Worm (Caenorhabditis elegans) whole organism, L1 larva: ENCODE results near the gene spat-1.

Source experiments
- C04F5.9 ChIP-seq: sonication (generic microtip); optimal IDR thresholded peaks from 2 replicates; lab custom pipeline; 2016; ENCODE audit warnings: missing genetic modification characterization, missing compliant biosample characterization
- C16A3.4 ChIP-seq: fragments of 150-350 bp; optimal IDR thresholded peaks from 2 replicates; lab custom pipeline; 2014; ENCODE audit warnings: missing biosample characterization, missing genetic modification characterization
- C34B4.2 ChIP-seq: sonication (generic microtip); optimal IDR thresholded peaks from 2 replicates; lab custom pipeline; 2017; ENCODE audit warnings: mild to moderate bottlenecking, missing genetic modification characterization, missing compliant biosample characterization
- F16B12.6 ChIP-seq: fragments of 150-350 bp; optimal IDR thresholded peaks from 2 replicates; lab custom pipeline; 2014; ENCODE audit warnings: missing biosample characterization, missing genetic modification characterization
- Y116A8C.19 ChIP-seq: sonication (generic microtip); optimal IDR thresholded peaks from 2 replicates; lab custom pipeline; 2016; ENCODE audit warnings: missing compliant biosample characterization, missing genetic modification characterization, borderline replicate concordance
- alr-1 ChIP-seq: fragments of 200-800 bp; sonication (Bioruptor generic); optimal IDR thresholded peaks from 2 replicates; lab custom pipeline; 2018; ENCODE audit warnings: borderline replicate concordance, mild to moderate bottlenecking, missing genetic modification characterization, missing compliant biosample characterization
- aly-2 ChIP-seq: fragments of 150-350 bp; optimal IDR thresholded peaks from 2 replicates; lab custom pipeline; 2014; ENCODE audit warnings: missing biosample characterization, missing genetic modification characterization
- blmp-1 ChIP-seq: fragments of 150-350 bp; optimal IDR thresholded peaks from 2 replicates; lab custom pipeline; 2014; ENCODE audit warnings: missing biosample characterization, missing genetic modification characterization
- ceh-8 ChIP-seq: fragments of 200-800 bp; sonication (Bioruptor generic); optimal IDR thresholded peaks from 2 replicates; lab custom pipeline; 2018; ENCODE audit warnings: mild to moderate bottlenecking, missing genetic modification characterization, moderate library complexity, missing compliant biosample characterization
- ceh-82 ChIP-seq, 3 experiments: fragments of 150-350 bp in 1 of 3; sonication (generic microtip) in 2 of 3; optimal IDR thresholded peaks; 2 replicates each; lab custom pipeline; 2014 to 2017; ENCODE audit warnings: missing biosample characterization in 3 of 3, missing genetic modification characterization in 3 of 3
- ceh-88 ChIP-seq: fragments of 200-800 bp; sonication (Bioruptor generic); IDR thresholded peaks from 2 replicates; pipeline ENCODE4 v1.3.6; 2022; ENCODE audit warnings: missing genetic modification characterization, missing compliant biosample characterization
- ces-1 ChIP-seq: fragments of 150-350 bp; optimal IDR thresholded peaks from 2 replicates; lab custom pipeline; 2014; ENCODE audit warnings: missing biosample characterization, missing genetic modification reagents, missing genetic modification characterization
- efl-1 ChIP-seq, 4 experiments: fragments of 150-350 bp; optimal IDR thresholded peaks in 3 of 4; peaks in 1 of 4; 1 replicate in 1 of 4; 2 replicates in 3 of 4; lab custom pipeline; 2014; ENCODE audit warnings: missing biosample characterization in 2 of 4, missing genetic modification characterization in 2 of 4, missing genetic modification reagents in 2 of 4
- elt-2 ChIP-seq: sonication (generic microtip); optimal IDR thresholded peaks from 2 replicates; lab custom pipeline; 2016; ENCODE audit warnings: missing genetic modification characterization, mild to moderate bottlenecking, inconsistent platforms, missing compliant biosample characterization, missing genetic modification reagents
- elt-3 ChIP-seq, 6 experiments: fragments of 150-350 bp in 1 of 6; sonication (generic microtip); optimal IDR thresholded peaks; 2 replicates each; lab custom pipeline; 2017 to 2018; ENCODE audit warnings: missing biosample characterization in 6 of 6, missing genetic modification characterization in 6 of 6, inconsistent platforms in 1 of 6
- ets-5 ChIP-seq: fragments of 200-800 bp; sonication (Bioruptor generic); IDR thresholded peaks from 2 replicates; pipeline ENCODE4 v1.3.6; 2022; ENCODE audit warnings: missing genetic modification characterization, missing compliant biosample characterization
- fos-1 ChIP-seq: fragments of 150-350 bp; optimal IDR thresholded peaks from 2 replicates; lab custom pipeline; 2014; ENCODE audit warnings: missing biosample characterization, missing genetic modification characterization
- grh-1 ChIP-seq: fragments of 200-800 bp; sonication (Bioruptor generic); IDR thresholded peaks from 2 replicates; pipeline ENCODE4 v1.3.6; 2022; ENCODE audit warnings: missing genetic modification reagents, missing genetic modification characterization, missing compliant biosample characterization
- hpl-2 ChIP-seq: fragments of 150-350 bp; optimal IDR thresholded peaks from 2 replicates; lab custom pipeline; 2014; ENCODE audit warnings: missing biosample characterization, missing genetic modification reagents, missing genetic modification characterization
- isw-1 ChIP-seq: fragments of 200-800 bp; sonication (Bioruptor generic); IDR thresholded peaks from 2 replicates; pipeline ENCODE4 v1.3.6; 2022; ENCODE audit warnings: missing genetic modification characterization, missing compliant biosample characterization
- lin-14 ChIP-seq: fragments of 200-800 bp; sonication (Bioruptor generic); optimal IDR thresholded peaks from 2 replicates; lab custom pipeline; 2018; ENCODE audit warnings: mild to moderate bottlenecking, missing genetic modification characterization, moderate library complexity, missing compliant biosample characterization
- lin-15B ChIP-seq: fragments of 150-350 bp; sonication (generic microtip); optimal IDR thresholded peaks from 3 replicates; lab custom pipeline; 2014; ENCODE audit warnings: missing biosample characterization, missing genetic modification characterization
- lin-35 ChIP-seq, 2 experiments: fragments of 150-350 bp; optimal IDR thresholded peaks; 2 replicates each; lab custom pipeline; 2014; ENCODE audit warnings: missing biosample characterization in 2 of 2, missing genetic modification characterization in 2 of 2, missing genetic modification reagents in 2 of 2
- lin-39 ChIP-seq: fragments of 150-350 bp; optimal IDR thresholded peaks from 2 replicates; lab custom pipeline; 2014; ENCODE audit warnings: missing biosample characterization, missing genetic modification reagents, missing genetic modification characterization
- lir-3 ChIP-seq: sonication (generic microtip); optimal IDR thresholded peaks from 2 replicates; lab custom pipeline; 2016; ENCODE audit warnings: mild to moderate bottlenecking, missing genetic modification characterization, moderate library complexity, missing compliant biosample characterization; ENCODE audit not compliant: poor library complexity
- lsy-2 ChIP-seq, 2 experiments: fragments of 150-350 bp; optimal IDR thresholded peaks; 2 replicates each; lab custom pipeline; 2014; ENCODE audit warnings: missing biosample characterization in 2 of 2, missing genetic modification characterization in 2 of 2
- mab-9 ChIP-seq: fragments of 200-800 bp; sonication (Bioruptor generic); IDR thresholded peaks from 2 replicates; pipeline ENCODE4 v1.3.6; 2022; ENCODE audit warnings: missing genetic modification reagents, missing genetic modification characterization, missing compliant biosample characterization
- mef-2 ChIP-seq: fragments of 150-350 bp; optimal IDR thresholded peaks from 2 replicates; lab custom pipeline; 2014; ENCODE audit warnings: missing biosample characterization, missing genetic modification characterization
- mep-1 ChIP-seq: fragments of 150-350 bp; optimal IDR thresholded peaks from 2 replicates; lab custom pipeline; 2014; ENCODE audit warnings: missing biosample characterization, missing genetic modification characterization
- nhr-11 ChIP-seq: fragments of 150-350 bp; optimal IDR thresholded peaks from 2 replicates; lab custom pipeline; 2014; ENCODE audit warnings: missing biosample characterization, missing genetic modification characterization
- nhr-19 ChIP-seq: fragments of 200-800 bp; sonication (Bioruptor generic); conservative IDR thresholded peaks from 2 replicates; pipeline ENCODE4 v1.3.6; 2022; ENCODE audit warnings: missing genetic modification characterization, missing compliant biosample characterization
- nhr-20 ChIP-seq: sonication (generic microtip); optimal IDR thresholded peaks from 2 replicates; lab custom pipeline; 2016; ENCODE audit warnings: mild to moderate bottlenecking, missing genetic modification characterization, missing compliant biosample characterization
- nhr-237 ChIP-seq: fragments of 150-350 bp; optimal IDR thresholded peaks from 2 replicates; lab custom pipeline; 2014; ENCODE audit warnings: missing biosample characterization, missing genetic modification characterization
- nhr-28 ChIP-seq: fragments of 150-350 bp; optimal IDR thresholded peaks from 2 replicates; lab custom pipeline; 2014; ENCODE audit warnings: missing biosample characterization, missing genetic modification characterization
- nhr-71 ChIP-seq: sonication (generic microtip); optimal IDR thresholded peaks from 2 replicates; lab custom pipeline; 2016; ENCODE audit warnings: mild to moderate bottlenecking, missing genetic modification characterization, moderate library complexity, missing compliant biosample characterization
- nhr-76 ChIP-seq: sonication (generic microtip); optimal IDR thresholded peaks from 2 replicates; lab custom pipeline; 2017; ENCODE audit warnings: missing biosample characterization, missing genetic modification characterization
- nhr-77 ChIP-seq: fragments of 150-350 bp; optimal IDR thresholded peaks from 2 replicates; lab custom pipeline; 2014; ENCODE audit warnings: missing biosample characterization, missing genetic modification characterization
- nhr-90 ChIP-seq: sonication (generic microtip); optimal IDR thresholded peaks from 2 replicates; lab custom pipeline; 2016; ENCODE audit warnings: mild to moderate bottlenecking, missing genetic modification characterization, missing compliant biosample characterization; ENCODE audit not compliant: poor library complexity
- pax-3 ChIP-seq: fragments of 200-800 bp; sonication (Bioruptor generic); optimal IDR thresholded peaks from 2 replicates; lab custom pipeline; 2018; ENCODE audit warnings: mild to moderate bottlenecking, missing genetic modification characterization, moderate library complexity, missing compliant biosample characterization
- skn-1 ChIP-seq: fragments of 150-350 bp; optimal IDR thresholded peaks from 2 replicates; lab custom pipeline; 2014; ENCODE audit warnings: missing biosample characterization, missing genetic modification characterization
- snpc-4 ChIP-seq: fragments of 150-350 bp; optimal IDR thresholded peaks from 2 replicates; lab custom pipeline; 2014; ENCODE audit warnings: missing biosample characterization, missing genetic modification characterization
- snu-23 ChIP-seq: sonication (generic microtip); optimal IDR thresholded peaks from 2 replicates; lab custom pipeline; 2016; ENCODE audit warnings: missing genetic modification characterization, missing compliant biosample characterization
- sptf-1 ChIP-seq: fragments of 150-350 bp; optimal IDR thresholded peaks from 2 replicates; lab custom pipeline; 2014; ENCODE audit warnings: missing biosample characterization, missing genetic modification characterization
- sup-37 ChIP-seq: fragments of 200-800 bp; sonication (Bioruptor generic); optimal IDR thresholded peaks from 2 replicates; lab custom pipeline; 2018; ENCODE audit warnings: mild to moderate bottlenecking, missing genetic modification characterization, missing compliant biosample characterization
- swsn-7 ChIP-seq: sonication (generic microtip); optimal IDR thresholded peaks from 2 replicates; lab custom pipeline; 2016; ENCODE audit warnings: missing genetic modification characterization, missing compliant biosample characterization
- tbx-2 ChIP-seq: sonication (generic microtip); optimal IDR thresholded peaks from 2 replicates; lab custom pipeline; 2016; ENCODE audit warnings: missing genetic modification characterization, missing compliant biosample characterization
- tlp-1 ChIP-seq: fragments of 150-350 bp; optimal IDR thresholded peaks from 2 replicates; lab custom pipeline; 2014; ENCODE audit warnings: missing biosample characterization, missing genetic modification characterization
- unc-130 ChIP-seq: fragments of 150-350 bp; optimal IDR thresholded peaks from 2 replicates; lab custom pipeline; 2017; ENCODE audit warnings: missing biosample characterization, missing genetic modification characterization, inconsistent platforms
- unc-62 ChIP-seq: fragments of 150-350 bp; optimal IDR thresholded peaks from 2 replicates; lab custom pipeline; 2014; ENCODE audit warnings: missing biosample characterization, missing genetic modification reagents, missing genetic modification characterization
- unc-98 ChIP-seq: fragments of 200-800 bp; sonication (Bioruptor generic); IDR thresholded peaks from 2 replicates; pipeline ENCODE4 v1.3.6; 2022; ENCODE audit warnings: missing genetic modification characterization, missing compliant biosample characterization
- vab-15 ChIP-seq: sonication (generic microtip); optimal IDR thresholded peaks from 2 replicates; lab custom pipeline; 2017; ENCODE audit warnings: missing genotype, mild to moderate bottlenecking, missing genetic modification characterization, missing compliant biosample characterization
- xbp-1 ChIP-seq: sonication (generic microtip); optimal IDR thresholded peaks from 2 replicates; lab custom pipeline; 2016; ENCODE audit warnings: missing genetic modification characterization, missing compliant biosample characterization

Gene spat-1

ce11 chrII:14528233-14528802 is at the start of gene spat-1, which contains the start of gene F57C2.5:
Gene spat-1 (plus strand): TSS chrII:14528752.
Gene F57C2.5 (minus strand): TSS chrII:14528239.
- peak; percentile 51 for TF ChIP-seq snpc-4
- peak; percentile 87 for TF ChIP-seq pax-3
- TF ChIP-seq lin-15B (tag; lab: Kevin White, UChicago), result peak; percentile 39
- TF ChIP-seq tlp-1 (tag; lab: Kevin White, UChicago), result no peak
- TF ChIP-seq ceh-82 (tag; optimal IDR thresholded peaks at IDR 0.05; lab: Kevin White, UChicago), result peak in 1 of 3 experiments; percentile 51
- peak; percentile 73 for TF ChIP-seq efl-1 (optimal IDR thresholded peaks at IDR 0.05; lab: Kevin White, UChicago)
- TF ChIP-seq efl-1 (GFP tag; optimal IDR thresholded peaks at IDR 0.05 in 1 of 2; lab: Kevin White, UChicago), result peak; percentile 57 to 93
- peak; percentile 46 for TF ChIP-seq aly-2
- peak; percentile 66 for TF ChIP-seq isw-1 (GFP tag; lab: Robert Waterston, UW)
- TF ChIP-seq hpl-2 (GFP tag; lab: Kevin White, UChicago), result no peak
- TF ChIP-seq mep-1 (tag; lab: Kevin White, UChicago), result peak; percentile 78
- TF ChIP-seq Y116A8C.19 (tag; lab: Kevin White, UChicago), result no peak
- peak; percentile 88 for TF ChIP-seq C16A3.4
- peak; percentile 30 for TF ChIP-seq skn-1 (tag; lab: Kevin White, UChicago)
- TF ChIP-seq nhr-19, result peak; percentile 69
- TF ChIP-seq nhr-20 (tag; lab: Kevin White, UChicago), result peak; percentile 81
- TF ChIP-seq ces-1 (GFP tag; lab: Kevin White, UChicago), result no peak
- no peak for TF ChIP-seq alr-1 (tag; lab: Kevin White, UChicago)
- TF ChIP-seq nhr-28 (tag; lab: Kevin White, UChicago), result no peak
- peak; percentile 67 for TF ChIP-seq elt-2 (tag; lab: Kevin White, UChicago)
- TF ChIP-seq ets-5 (GFP tag; lab: Robert Waterston, UW), result no peak
- TF ChIP-seq nhr-237 (tag; lab: Kevin White, UChicago), result no peak
- TF ChIP-seq swsn-7 (tag; lab: Kevin White, UChicago), result peak; percentile 62
- TF ChIP-seq grh-1, result no peak
- TF ChIP-seq nhr-90 (tag; lab: Kevin White, UChicago), result peak; percentile 62
- TF ChIP-seq C34B4.2 (tag; lab: Kevin White, UChicago), result no peak
- no peak for TF ChIP-seq mab-9 (GFP tag; lab: Robert Waterston, UW)
- peak; percentile 65 for TF ChIP-seq xbp-1 (tag; lab: Kevin White, UChicago)
- TF ChIP-seq tbx-2 (tag; lab: Kevin White, UChicago), result peak; percentile 71
- peak; percentile 89 for TF ChIP-seq vab-15 (tag; lab: Kevin White, UChicago)
- peak; percentile 49 for TF ChIP-seq blmp-1 (tag; lab: Kevin White, UChicago)
- TF ChIP-seq sup-37 (GFP tag; lab: Kevin White, UChicago), result no peak
- no peak for TF ChIP-seq lin-39 (tag; lab: Kevin White, UChicago)
- no peak for TF ChIP-seq nhr-11 (tag; lab: Kevin White, UChicago)
- TF ChIP-seq ceh-8 (GFP tag; lab: Kevin White, UChicago), result no peak
- peak; percentile 54 for TF ChIP-seq fos-1
- TF ChIP-seq nhr-71, result peak; percentile 86
- no peak for TF ChIP-seq unc-62 (GFP tag; lab: Kevin White, UChicago)
- no peak for TF ChIP-seq sptf-1 (tag; lab: Kevin White, UChicago)
- peak in 1 of 6 experiments; percentile 38 for TF ChIP-seq elt-3 (tag; optimal IDR thresholded peaks at IDR 0.05; lab: Kevin White, UChicago)
- TF ChIP-seq unc-130 (tag; lab: Kevin White, UChicago), result peak; percentile 93
- TF ChIP-seq lin-35 (GFP tag; optimal IDR thresholded peaks at IDR 0.05; lab: Kevin White, UChicago), result peak; percentile 60 to 79
- peak; percentile 94 for TF ChIP-seq nhr-77 (tag; lab: Kevin White, UChicago)
- no peak for TF ChIP-seq mef-2 (tag; lab: Kevin White, UChicago)
- peak; percentile 81 for TF ChIP-seq lir-3 (tag; lab: Kevin White, UChicago)
- no peak for TF ChIP-seq nhr-76 (tag; lab: Kevin White, UChicago)
- TF ChIP-seq ceh-88 (GFP tag; lab: Robert Waterston, UW), result peak; percentile 71; the same call in 1 of the 2 replicates
- TF ChIP-seq lin-14 (GFP tag; lab: Kevin White, UChicago), result no peak
- TF ChIP-seq lsy-2 (tag; optimal IDR thresholded peaks at IDR 0.05; lab: Kevin White, UChicago), result peak; percentile 93 to 98
- peak; percentile 21; the same call in 1 of the 2 replicates for TF ChIP-seq unc-98
- TF ChIP-seq F16B12.6 (tag; lab: Kevin White, UChicago), result peak; percentile 84
- TF ChIP-seq C04F5.9 (tag; lab: Kevin White, UChicago), result peak; percentile 54
- TF ChIP-seq snu-23, result peak; percentile 88
